Fruit fly (Drosophila melanogaster): Measurements from ENCODE around the gene Mct1.

Gene Mct1

DNA sequence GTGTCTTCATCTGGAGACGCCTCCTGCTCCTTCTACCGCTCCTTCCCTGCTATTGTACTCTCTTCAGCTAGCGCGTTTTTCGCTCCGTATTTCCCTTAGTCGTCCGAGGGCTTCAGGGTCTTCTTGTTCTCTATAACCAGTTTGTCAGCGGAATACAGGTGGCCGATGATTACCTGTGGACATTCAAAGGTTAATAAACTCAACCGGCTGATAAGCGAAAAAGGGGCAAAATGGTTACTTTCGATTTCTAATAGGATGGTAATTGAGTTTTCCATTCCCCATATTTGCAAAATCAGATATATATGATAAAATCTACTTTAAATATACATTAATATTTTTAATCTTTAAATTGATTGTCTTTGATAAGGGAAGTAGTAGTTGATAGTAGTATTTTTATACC is 40.3 kb upstream of the Mct1 start:
- TF ChIP-seq CG8159 (tag; optimal IDR thresholded peaks at IDR 0.05) (no peak), fd96Ca (GFP tag; IDR thresholded peaks at IDR 0.05) (no peak), EcR (GFP tag; optimal IDR thresholded peaks at IDR 0.05) (peak; percentile 92), Pif1B (GFP tag; optimal IDR thresholded peaks at IDR 0.05) (no peak), CG12605 (GFP tag; IDR thresholded peaks at IDR 0.05) (no peak)

DNA sequence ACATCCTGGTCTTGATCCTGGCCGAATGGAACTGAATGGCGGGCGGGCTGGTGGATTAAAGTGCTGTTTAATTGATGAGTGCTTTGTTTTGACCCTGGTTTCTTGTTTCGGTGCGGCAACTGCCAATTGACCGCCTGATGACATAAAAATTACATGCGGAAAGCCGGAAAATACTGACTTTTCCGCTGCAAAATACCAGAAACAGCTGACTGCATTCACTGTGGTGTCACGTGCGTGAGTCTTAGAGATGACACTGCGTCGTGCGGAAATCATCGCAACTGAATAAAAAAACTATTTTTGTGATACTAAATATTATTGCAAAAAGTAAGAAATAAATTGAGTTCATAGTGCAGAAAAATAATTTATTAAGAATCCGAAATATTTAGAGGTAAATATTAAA is 39.5 kb upstream of the Mct1 start, which contains the start of gene bcn92:
Gene bcn92 (minus strand): TSS at position 170 of the 400 bp plus-strand sequence.
- TF ChIP-seq CG32121 (GFP tag; IDR thresholded peaks at IDR 0.05) = 0 out of 2 replicates have a peak, but pooled peaks have one; percentile 11
- TF ChIP-seq Ets98B (GFP tag; IDR thresholded peaks at IDR 0.05) = 0 out of 2 replicates have a peak, but pooled peaks have one; percentile 21
- TF ChIP-seq CG4496 (GFP tag; IDR thresholded peaks at IDR 0.05) = peak; percentile 57; the same call in 2 of the 3 replicates
- TF ChIP-seq CG17806 (tag; optimal IDR thresholded peaks at IDR 0.05) = no peak
- peak; percentile 15 for TF ChIP-seq CG15710 (tag; optimal IDR thresholded peaks at IDR 0.05)
- no peak for TF ChIP-seq rn (GFP tag; IDR thresholded peaks at IDR 0.05)

DNA sequence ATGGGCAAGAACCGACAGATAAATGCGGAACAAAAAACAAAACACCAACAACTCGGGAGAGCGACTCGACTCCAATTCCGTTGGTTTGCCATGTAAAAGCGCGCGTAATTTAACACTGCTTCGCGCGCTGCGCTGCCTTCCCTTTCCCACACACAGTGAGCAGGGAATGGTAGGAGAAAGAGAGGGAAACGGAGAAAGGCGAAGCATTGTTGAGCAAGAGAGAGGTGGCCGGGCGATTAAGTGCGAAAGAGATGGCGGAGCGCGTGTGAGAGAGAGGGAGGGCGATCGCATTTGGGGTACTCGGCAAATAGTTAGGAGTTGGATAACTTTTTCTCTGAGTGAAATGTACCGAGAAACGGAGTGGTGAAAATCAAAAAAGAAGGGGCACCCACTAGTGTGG is 33.1 kb upstream of the Mct1 start:
- TF ChIP-seq rn (GFP tag; IDR thresholded peaks at IDR 0.05) (no peak), fd96Ca (GFP tag; IDR thresholded peaks at IDR 0.05) (peak; percentile 32; the same call in 1 of the 3 replicates), CG13204 (GFP tag; optimal IDR thresholded peaks at IDR 0.05) (peak; percentile 39), CG32121 (GFP tag; IDR thresholded peaks at IDR 0.05) (peak; percentile 42; the same call in 1 of the 2 replicates), Ets98B (GFP tag; IDR thresholded peaks at IDR 0.05) (peak; percentile 38; the same call in 1 of the 2 replicates), CG12605 (GFP tag; IDR thresholded peaks at IDR 0.05) (no peak), EcR (GFP tag; optimal IDR thresholded peaks at IDR 0.05) (peak; percentile 21)

DNA sequence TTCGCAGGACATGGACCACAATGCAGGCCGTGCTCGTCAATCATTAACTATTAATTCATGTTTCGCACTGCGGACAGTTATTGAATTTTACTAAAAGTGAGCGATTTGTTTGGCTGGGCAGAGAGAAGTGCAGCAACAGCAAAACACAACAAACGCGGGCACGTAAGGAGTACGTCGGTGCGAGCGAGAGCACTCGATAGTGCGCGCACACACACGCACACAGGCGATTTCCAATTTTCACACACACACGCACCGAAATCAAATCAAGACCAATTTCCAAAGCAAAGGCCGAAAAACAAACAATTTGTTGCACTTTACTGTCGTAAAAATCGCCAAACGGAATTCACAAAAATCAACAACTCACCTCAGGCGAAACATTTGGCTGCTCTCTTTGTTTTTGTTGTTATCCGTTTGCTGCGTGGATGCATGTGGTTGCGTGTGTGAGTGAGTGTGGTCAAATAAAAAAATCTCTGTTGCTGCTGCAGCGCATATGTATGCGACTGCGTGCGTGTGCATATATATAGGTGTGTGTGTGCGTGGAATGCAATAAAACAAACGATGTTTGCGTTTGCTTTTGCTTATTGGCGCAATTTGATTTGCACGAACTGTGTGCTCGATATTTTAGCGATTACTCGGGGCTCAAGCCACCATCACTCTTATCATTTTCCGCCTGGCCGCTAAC is 30.9 kb upstream of the Mct1 start:
- no peak for TF ChIP-seq Pif1B (GFP tag; optimal IDR thresholded peaks at IDR 0.05)

DNA sequence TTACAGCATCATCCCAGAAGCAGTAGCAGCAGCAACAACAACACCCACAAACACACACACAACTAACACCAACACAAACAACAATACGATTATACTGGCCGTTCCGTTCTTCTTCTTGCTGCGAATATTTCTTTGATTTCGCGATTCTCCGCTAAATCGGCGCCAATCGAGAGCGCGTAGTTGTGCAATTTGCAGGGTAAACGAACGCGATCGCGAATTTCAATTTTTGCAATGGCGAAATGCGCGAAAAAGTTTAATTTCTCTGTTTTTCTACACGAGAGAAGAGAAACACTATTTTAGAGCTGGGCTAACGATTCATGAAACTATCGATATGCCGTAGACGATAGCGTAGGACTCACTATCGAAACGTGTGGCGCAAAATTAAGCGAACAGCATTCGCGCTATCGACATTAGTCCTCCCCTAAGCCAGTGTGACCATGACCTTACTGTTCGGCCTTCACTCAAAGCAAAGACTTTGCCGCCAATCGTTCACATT is 30.3 kb upstream of the Mct1 start, which contains the start of gene wapl:
Gene wapl (minus strand): TSS at position 316 of the 496 bp plus-strand sequence.
- TF ChIP-seq rn (GFP tag; IDR thresholded peaks at IDR 0.05) (no peak), Snoo (tag; optimal IDR thresholded peaks at IDR 0.05) (no peak), CG10348 (GFP tag; IDR thresholded peaks at IDR 0.05) (no peak), CG32121 (GFP tag; IDR thresholded peaks at IDR 0.05) (no peak), CG8301 (tag; optimal IDR thresholded peaks at IDR 0.05) (no peak), CG13204 (GFP tag; optimal IDR thresholded peaks at IDR 0.05) (no peak), CG17806 (tag; optimal IDR thresholded peaks at IDR 0.05) (no peak), D1 (tag; optimal IDR thresholded peaks at IDR 0.05) (no peak), CG4496 (GFP tag; IDR thresholded peaks at IDR 0.05) (no peak), CG9948 (tag; optimal IDR thresholded peaks at IDR 0.05) (no peak), CG15710 (tag; optimal IDR thresholded peaks at IDR 0.05) (no peak)

DNA sequence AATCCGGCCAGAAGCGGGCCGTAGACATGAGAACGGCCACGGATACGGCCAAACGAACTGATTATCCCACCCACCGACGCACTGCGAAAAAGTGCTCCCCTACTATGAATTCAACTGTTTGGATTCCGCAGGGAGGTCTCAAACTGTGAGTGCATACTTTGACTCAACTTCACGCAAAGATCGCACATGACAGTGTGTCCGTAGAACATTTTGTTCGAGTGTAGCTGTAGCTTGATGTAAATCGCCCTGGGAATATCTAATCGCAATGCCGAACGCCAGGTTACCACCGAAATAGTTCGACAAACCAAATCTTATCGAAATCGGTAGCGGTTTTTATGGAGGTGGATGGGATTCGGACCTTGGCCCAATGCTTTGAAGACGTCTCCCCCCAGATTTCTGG is 28.0 kb upstream of the Mct1 start:
- no peak for TF ChIP-seq CG14655 (GFP tag; optimal IDR thresholded peaks at IDR 0.05)
- TF ChIP-seq CG4496 (GFP tag; IDR thresholded peaks at IDR 0.05) = no peak
- TF ChIP-seq CG13204 (GFP tag; optimal IDR thresholded peaks at IDR 0.05) = no peak
- no peak for TF ChIP-seq CG8301 (tag; optimal IDR thresholded peaks at IDR 0.05)
- TF ChIP-seq gl (tag; optimal IDR thresholded peaks at IDR 0.05) = no peak
- no peak for TF ChIP-seq CG9948 (tag; optimal IDR thresholded peaks at IDR 0.05)
- TF ChIP-seq fd96Ca (GFP tag; IDR thresholded peaks at IDR 0.05) = no peak
- TF ChIP-seq CG32121 (GFP tag; IDR thresholded peaks at IDR 0.05) = no peak
- TF ChIP-seq CG34367 (tag; optimal IDR thresholded peaks at IDR 0.05) = no peak
- TF ChIP-seq Pif1A (GFP tag; optimal IDR thresholded peaks at IDR 0.05) = no peak
- no peak for TF ChIP-seq CG10348 (GFP tag; IDR thresholded peaks at IDR 0.05)
- no peak for TF ChIP-seq D1 (tag; optimal IDR thresholded peaks at IDR 0.05)
- TF ChIP-seq Ets98B (GFP tag; IDR thresholded peaks at IDR 0.05) = no peak
- TF ChIP-seq CG12605 (GFP tag; IDR thresholded peaks at IDR 0.05) = no peak
- no peak for TF ChIP-seq Snoo (tag; optimal IDR thresholded peaks at IDR 0.05)
- TF ChIP-seq Pif1B (GFP tag; optimal IDR thresholded peaks at IDR 0.05) = no peak
- no peak for TF ChIP-seq CG15710 (tag; optimal IDR thresholded peaks at IDR 0.05)
- no peak for TF ChIP-seq CG17806 (tag; optimal IDR thresholded peaks at IDR 0.05)
- no peak for TF ChIP-seq rn (GFP tag; IDR thresholded peaks at IDR 0.05)

DNA sequence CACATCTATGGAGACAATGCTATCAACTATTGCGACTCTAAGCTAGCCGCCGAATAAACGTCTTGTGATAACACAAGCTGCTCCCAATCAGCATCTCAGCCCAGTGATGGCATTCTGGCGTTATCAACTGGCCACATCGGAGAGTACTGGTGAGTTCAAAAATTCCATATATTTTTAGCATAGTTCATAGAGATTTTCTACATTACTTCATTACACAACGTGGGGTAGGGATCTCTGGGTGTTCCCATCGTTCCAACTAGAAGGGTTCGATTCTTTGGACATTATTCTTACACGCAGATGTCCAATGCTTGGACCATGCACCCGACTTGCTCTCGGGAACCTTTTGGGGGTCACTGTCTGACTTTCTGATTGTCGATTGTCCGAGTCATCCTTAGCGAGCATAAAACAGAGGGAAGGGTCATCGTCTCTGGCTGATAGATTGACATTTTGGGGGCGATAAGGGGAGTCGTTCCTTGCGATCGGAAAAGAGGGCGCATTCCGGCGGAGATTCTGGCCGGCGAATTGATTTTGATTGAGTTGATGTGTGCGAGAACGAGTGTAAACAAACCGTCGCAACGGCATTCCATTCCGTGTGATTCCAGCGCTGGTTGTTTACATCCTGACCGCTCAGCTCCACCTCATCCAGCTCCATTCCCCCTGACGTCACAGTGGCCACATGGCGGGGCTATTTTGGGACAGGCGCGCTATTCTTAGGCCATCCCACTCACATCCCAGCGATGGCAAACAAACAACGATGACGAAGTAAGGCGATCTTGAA is 26.7 kb upstream of the Mct1 start, which contains the start of the genes Cyp4d1 and CG3630:
Gene Cyp4d1 (minus strand): TSS at position 51 of the 778 bp plus-strand sequence.
Gene CG3630 (plus strand): TSS at position 67 of the 778 bp plus-strand sequence.
- TF ChIP-seq D1 (tag; optimal IDR thresholded peaks at IDR 0.05) (no peak), CG9948 (tag; optimal IDR thresholded peaks at IDR 0.05) (no peak), CG15710 (tag; optimal IDR thresholded peaks at IDR 0.05) (no peak), CG8159 (tag; optimal IDR thresholded peaks at IDR 0.05) (no peak), CG12605 (GFP tag; IDR thresholded peaks at IDR 0.05) (no peak), Pif1B (GFP tag; optimal IDR thresholded peaks at IDR 0.05) (no peak), fd96Ca (GFP tag; IDR thresholded peaks at IDR 0.05) (no peak), CG8301 (tag; optimal IDR thresholded peaks at IDR 0.05) (no peak), Pif1A (GFP tag; optimal IDR thresholded peaks at IDR 0.05) (no peak), gl (tag; optimal IDR thresholded peaks at IDR 0.05) (no peak), Snoo (tag; optimal IDR thresholded peaks at IDR 0.05) (no peak), CG13204 (GFP tag; optimal IDR thresholded peaks at IDR 0.05) (no peak), CG10348 (GFP tag; IDR thresholded peaks at IDR 0.05) (no peak), CG32121 (GFP tag; IDR thresholded peaks at IDR 0.05) (no peak)
